Worm (Caenorhabditis elegans) whole organism, L2 larva: ENCODE results near the gene sid-2.

Source experiments
- elt-3 ChIP-seq: sonication (generic microtip); optimal IDR thresholded peaks from 2 replicates; lab custom pipeline; 2017; ENCODE audit warnings: missing biosample characterization, missing genetic modification characterization
- lin-13 ChIP-seq: fragments of 150-350 bp; optimal IDR thresholded peaks from 2 replicates; lab custom pipeline; 2014; ENCODE audit warnings: missing biosample characterization, missing genetic modification reagents, missing genetic modification characterization
- snpc-4 ChIP-seq: fragments of 150-350 bp; optimal IDR thresholded peaks from 2 replicates; lab custom pipeline; 2014; ENCODE audit warnings: missing biosample characterization, missing genetic modification characterization
- ztf-11 ChIP-seq: sonication (generic microtip); optimal IDR thresholded peaks from 2 replicates; lab custom pipeline; 2017; ENCODE audit warnings: missing biosample characterization, missing genetic modification characterization

DNA sequence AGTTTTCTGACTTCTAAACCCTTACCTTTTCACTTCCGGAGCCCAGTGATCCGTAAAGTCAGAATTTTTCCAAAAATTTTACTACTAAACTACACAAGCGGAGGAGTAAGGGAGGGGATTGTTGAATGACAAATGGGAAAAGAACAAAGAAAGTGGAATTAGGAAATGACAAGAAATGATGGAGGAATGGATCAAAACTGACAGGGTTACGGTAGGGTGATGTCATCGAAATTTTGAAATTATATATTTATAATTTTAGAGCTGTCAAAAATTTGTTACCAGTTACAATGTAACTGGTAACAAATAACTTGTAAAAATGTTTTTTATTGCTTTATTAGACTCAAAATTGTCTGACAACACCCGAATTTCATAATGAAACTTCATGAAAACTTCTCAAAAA lies 12.8 kb upstream of the sid-2 start:
- TF ChIP-seq ztf-11 (tag; lab: Kevin White, UChicago) (no peak), snpc-4 (no peak), lin-13 (GFP tag; lab: Kevin White, UChicago) (no peak), elt-3 (no peak)
